Worm (Caenorhabditis elegans): Measurements from ENCODE around the gene Y75B8A.31.

Y75B8A.31 gene

ce11 chrIII:12317492-12317891 lies 34.0 kb upstream of the Y75B8A.31 start:
- TF ChIP-seq hlh-13 (GFP tag; optimal IDR thresholded peaks at IDR 0.05) (no peak), elt-2 (tag; optimal IDR thresholded peaks at IDR 0.05) (peak; percentile 40)

DNA sequence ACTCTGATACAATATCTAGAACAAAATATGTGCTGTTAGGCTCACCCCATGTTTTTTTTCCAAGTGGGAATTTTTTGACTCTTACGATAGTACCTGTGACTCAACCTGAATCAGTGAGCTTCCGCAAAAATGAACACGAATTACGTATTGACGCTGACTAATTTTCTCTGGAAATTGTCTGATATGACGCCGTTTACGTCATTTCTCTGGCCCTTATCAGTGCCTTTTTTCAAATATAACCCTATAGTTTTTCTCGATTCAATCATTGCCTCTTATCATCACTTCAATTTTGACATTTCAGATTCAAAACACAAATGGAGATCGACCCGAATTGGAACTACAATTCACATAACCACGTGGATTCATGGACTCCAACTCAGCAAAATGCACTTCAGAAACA lies 32.6 kb upstream of the Y75B8A.31 start, which contains the start of gene Y75B8A.28:
TSS of gene Y75B8A.28 (plus strand) at position 296 of the 400 bp plus-strand sequence.
- no peak for TF ChIP-seq ceh-22 (tag; optimal IDR thresholded peaks at IDR 0.05)
- TF ChIP-seq elt-2 (tag; optimal IDR thresholded peaks at IDR 0.05) = peak; percentile 85

DNA sequence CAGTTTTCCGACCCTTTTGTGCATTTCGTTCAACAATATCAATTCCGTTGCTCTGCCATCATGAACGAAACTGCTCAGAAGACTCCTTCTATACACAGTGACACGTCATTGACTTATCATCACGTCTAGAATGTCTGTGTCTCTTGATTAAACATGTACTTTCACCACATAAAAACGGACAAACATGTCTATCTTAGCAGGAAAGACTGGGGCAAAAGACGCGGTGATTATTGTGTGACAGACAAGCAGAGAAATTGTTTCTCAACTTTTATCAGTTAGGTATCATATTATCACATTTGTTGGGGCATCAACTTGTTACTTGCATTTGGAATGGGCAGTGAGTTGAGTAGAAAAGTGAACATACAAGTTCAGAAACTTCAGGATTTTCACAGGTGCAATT lies 26.2 kb upstream of the Y75B8A.31 start:
- TF ChIP-seq pha-4 (tag; optimal IDR thresholded peaks at IDR 0.05) = no peak
- TF ChIP-seq sox-4 (tag; optimal IDR thresholded peaks at IDR 0.05) = no peak
- TF ChIP-seq elt-2 (tag; optimal IDR thresholded peaks at IDR 0.05) = peak; percentile 88
- TF ChIP-seq gmeb-2 (tag; optimal IDR thresholded peaks at IDR 0.05) = no peak
- TF ChIP-seq hlh-6 (tag; optimal IDR thresholded peaks at IDR 0.05) = no peak
- no peak for TF ChIP-seq F13H6.1 (tag; optimal IDR thresholded peaks at IDR 0.05)

- no peak for TF ChIP-seq dve-1 (tag; optimal IDR thresholded peaks at IDR 0.05)
- no peak for TF ChIP-seq ahr-1 (tag; optimal IDR thresholded peaks at IDR 0.05)
- no peak for TF ChIP-seq hlh-8 (tag; optimal IDR thresholded peaks at IDR 0.05)
- no peak for TF ChIP-seq T23F11.4 (GFP tag; optimal IDR thresholded peaks at IDR 0.05)
- peak; percentile 73 for TF ChIP-seq elt-2 (tag; optimal IDR thresholded peaks at IDR 0.05)
Observed at ce11 chrIII:12327528-12327997, 23.9 kb upstream of the Y75B8A.31 start, which contains the start of the genes zip-12 and Y75B8A.63. Gene zip-12 (plus strand): TSS chrIII:12327914. Gene Y75B8A.63 (plus strand): TSS chrIII:12327947.

ce11 chrIII:12331300-12331699 lies 20.1 kb upstream of the Y75B8A.31 start:
- TF ChIP-seq nfya-1 (tag; optimal IDR thresholded peaks at IDR 0.05) (peak; percentile 95), pqm-1 (tag; optimal IDR thresholded peaks at IDR 0.05) (no peak)

- no peak for TF ChIP-seq ztf-16 (tag; optimal IDR thresholded peaks at IDR 0.05)
- TF ChIP-seq Y22D7AL.16 (tag; optimal IDR thresholded peaks at IDR 0.05) = no peak
- no peak for TF ChIP-seq T23F11.4 (GFP tag; optimal IDR thresholded peaks at IDR 0.05)
Observed at ce11 chrIII:12333445-12333844, 18.0 kb upstream of the Y75B8A.31 start, which contains the start of gene zip-1. Gene zip-1 (plus strand): TSS chrIII:12333745.

DNA sequence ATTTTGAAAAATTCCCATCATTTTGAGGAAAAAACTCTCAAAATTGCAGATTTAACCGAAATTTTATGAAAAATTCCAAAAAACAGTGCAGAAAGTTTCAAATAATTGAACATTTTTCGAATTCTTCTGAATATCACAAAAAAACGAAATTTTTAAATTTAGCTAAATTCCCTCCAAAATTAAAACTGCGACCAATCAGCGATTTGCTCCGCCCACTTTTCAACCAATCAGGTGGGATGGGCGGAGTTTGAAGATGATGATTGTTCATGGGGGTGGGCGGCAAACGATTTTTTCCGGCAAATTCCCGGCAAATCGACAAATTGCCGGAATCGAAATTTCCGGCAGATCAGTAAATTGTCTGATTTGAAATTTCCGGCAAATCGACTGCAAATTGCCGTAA lies 17.2 kb upstream of the Y75B8A.31 start:
- TF ChIP-seq elt-2 (tag; optimal IDR thresholded peaks at IDR 0.05) = no peak
- no peak for TF ChIP-seq fax-1 (tag; optimal IDR thresholded peaks at IDR 0.05)
- TF ChIP-seq nfya-1 (tag; optimal IDR thresholded peaks at IDR 0.05) = peak; percentile 80

DNA sequence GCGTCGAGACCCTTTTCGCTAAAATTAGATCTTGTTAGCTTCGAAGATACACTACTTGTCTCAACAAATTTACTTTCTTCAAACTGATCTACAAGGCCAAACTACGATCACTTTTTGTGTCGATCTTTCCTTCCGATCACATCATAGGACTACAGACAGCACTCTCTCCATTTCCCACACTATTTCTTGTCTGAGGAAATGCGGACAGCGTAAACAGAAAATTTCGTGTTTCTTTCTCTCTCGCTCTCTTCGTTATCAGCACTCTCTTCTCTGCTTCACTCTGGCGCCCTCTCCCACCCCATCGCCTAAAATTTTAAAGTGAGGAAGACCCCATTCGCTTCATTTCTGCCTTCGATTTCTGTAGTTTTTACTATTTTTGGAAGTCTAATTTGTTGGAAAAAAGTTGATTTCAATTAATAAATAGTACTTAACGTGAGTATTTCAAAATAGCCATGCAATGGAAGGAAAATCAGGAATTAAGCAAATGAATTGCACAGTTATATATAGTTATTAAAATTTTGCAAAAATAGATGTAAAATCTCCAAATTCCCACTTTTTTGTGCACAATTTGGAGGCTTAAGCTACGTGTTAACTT lies 15.9 kb upstream of the Y75B8A.31 start:
- TF ChIP-seq ceh-6 (GFP tag; optimal IDR thresholded peaks at IDR 0.05) (no peak), tbx-2 (tag; optimal IDR thresholded peaks at IDR 0.05) (no peak), madf-2 (tag; optimal IDR thresholded peaks at IDR 0.05) (no peak), ceh-18 (tag; optimal IDR thresholded peaks at IDR 0.05) (peak; percentile 20), eyg-1 (tag; optimal IDR thresholded peaks at IDR 0.05) (no peak), unc-55 (GFP tag; optimal IDR thresholded peaks at IDR 0.05) (peak; percentile 80), gmeb-2 (tag; optimal IDR thresholded peaks at IDR 0.05) (no peak), sdc-2 (tag; optimal IDR thresholded peaks at IDR 0.05) (no peak), ama-1 (optimal IDR thresholded peaks at IDR 0.05) (no peak), pat-9 (tag; optimal IDR thresholded peaks at IDR 0.05) (no peak), lim-6 (tag; optimal IDR thresholded peaks at IDR 0.05) (no peak), unc-42 (tag; optimal IDR thresholded peaks at IDR 0.05) (peak; percentile 15), nfya-1 (tag; optimal IDR thresholded peaks at IDR 0.05) (peak; percentile 62), pqm-1 (tag; optimal IDR thresholded peaks at IDR 0.05) (no peak), hlh-30 (tag; optimal IDR thresholded peaks at IDR 0.05; ENCODE audit: insufficient read depth) (peak; percentile 19), dve-1 (tag; optimal IDR thresholded peaks at IDR 0.05) (no peak)
